Worm (Caenorhabditis elegans) whole organism, late embryonic: ENCODE data around the gene F23F1.10.

Source experiments
- ceh-19 ChIP-seq: fragments of 200-800 bp; sonication (Bioruptor generic); optimal IDR thresholded peaks from 2 replicates; lab custom pipeline; 2018; ENCODE audit warnings: mild to moderate bottlenecking, missing genetic modification characterization, missing compliant biosample characterization
- hlh-13 ChIP-seq: fragments of 200-800 bp; sonication (Bioruptor generic); optimal IDR thresholded peaks from 2 replicates; lab custom pipeline; 2018; ENCODE audit warnings: mild to moderate bottlenecking, missing genetic modification characterization, missing compliant biosample characterization
- hlh-30 ChIP-seq: sonication (generic microtip); optimal IDR thresholded peaks from 2 replicates; lab custom pipeline; 2017; ENCODE audit warnings: antibody characterized with exemption, missing genetic modification characterization, missing compliant biosample characterization; ENCODE audit not compliant: insufficient read depth
- nhr-11 ChIP-seq: fragments of 150-350 bp; optimal IDR thresholded peaks from 2 replicates; lab custom pipeline; 2014; ENCODE audit warnings: missing biosample characterization, missing genetic modification characterization
- npax-4 ChIP-seq: sonication (generic microtip); optimal IDR thresholded peaks from 2 replicates; lab custom pipeline; 2016; ENCODE audit warnings: missing genetic modification characterization, missing compliant biosample characterization
- pha-4 ChIP-seq: fragments of 150-350 bp; optimal IDR thresholded peaks from 2 replicates; lab custom pipeline; 2018; ENCODE audit warnings: missing biosample characterization, missing genetic modification reagents, missing genetic modification characterization
- pqm-1 ChIP-seq: sonication (generic microtip); optimal IDR thresholded peaks from 2 replicates; lab custom pipeline; 2016; ENCODE audit warnings: missing genetic modification characterization, missing compliant biosample characterization

DNA sequence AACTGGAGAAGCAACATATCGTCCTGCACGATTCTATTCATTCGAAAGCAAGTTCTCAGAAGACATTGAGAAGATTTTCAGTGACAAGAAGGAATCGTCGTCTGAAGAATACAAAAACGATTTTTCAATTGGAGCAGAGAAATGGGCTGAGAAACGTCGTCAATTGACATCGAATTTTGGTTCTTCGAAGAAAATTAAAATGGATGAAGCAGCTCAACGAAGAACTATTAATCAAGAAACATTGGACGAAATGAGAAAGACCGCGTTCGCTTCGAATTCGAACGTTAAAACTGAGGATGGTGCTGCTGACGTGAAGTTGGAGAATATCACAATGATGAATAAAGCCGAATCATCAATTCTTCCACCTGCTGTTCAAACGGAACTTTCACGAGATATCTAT, 4.3 kb upstream of the F23F1.10 start, which contains the start of gene rpt-4:
- TF ChIP-seq npax-4 (tag; lab: Kevin White, UChicago) = no peak
- TF ChIP-seq pha-4 (tag; lab: Kevin White, UChicago) = no peak
- no peak for TF ChIP-seq hlh-13 (GFP tag; lab: Kevin White, UChicago)
- no peak for TF ChIP-seq ceh-19 (GFP tag; lab: Kevin White, UChicago)
- no peak for TF ChIP-seq pqm-1
- TF ChIP-seq nhr-11 (tag; lab: Kevin White, UChicago) = no peak
- TF ChIP-seq hlh-30 (tag; lab: Kevin White, UChicago) = no peak
